Worm (Caenorhabditis elegans) whole organism, L4 larva: Measurements from ENCODE around the gene Y44A6D.7.

Source experiments
- D1046.2 ChIP-seq: fragments of 200-800 bp; sonication (Bioruptor generic); IDR thresholded peaks from 2 replicates; pipeline ENCODE4 v1.3.6; 2022; ENCODE audit warnings: missing genetic modification characterization, missing compliant biosample characterization
- F10B5.3 ChIP-seq: sonication (generic microtip); optimal IDR thresholded peaks from 2 replicates; lab custom pipeline; 2016; ENCODE audit warnings: mild to moderate bottlenecking, missing genetic modification characterization, missing compliant biosample characterization
- F26F4.8 ChIP-seq: fragments of 200-800 bp; sonication (Bioruptor generic); conservative IDR thresholded peaks from 2 replicates; pipeline ENCODE4 v1.3.6; 2022; ENCODE audit warnings: missing genetic modification characterization, missing compliant biosample characterization
- F37D6.2 ChIP-seq: sonication (generic microtip); optimal IDR thresholded peaks from 2 replicates; lab custom pipeline; 2016; ENCODE audit warnings: mild to moderate bottlenecking, missing genetic modification characterization, missing compliant biosample characterization
- F49E8.2 ChIP-seq: sonication (generic microtip); optimal IDR thresholded peaks from 2 replicates; lab custom pipeline; 2016; ENCODE audit warnings: missing compliant biosample characterization, mild to moderate bottlenecking, missing genetic modification characterization, borderline replicate concordance
- R02D3.7 ChIP-seq: fragments of 150-350 bp; sonication (generic microtip); optimal IDR thresholded peaks from 3 replicates; lab custom pipeline; 2014; ENCODE audit warnings: missing biosample characterization, missing genetic modification characterization
- T20F7.1 ChIP-seq: fragments of 200-800 bp; sonication (Bioruptor generic); optimal IDR thresholded peaks from 2 replicates; lab custom pipeline; 2018; ENCODE audit warnings: mild to moderate bottlenecking, missing genetic modification characterization, missing compliant biosample characterization
- T26A8.4 ChIP-seq: fragments of 200-800 bp; sonication (Bioruptor generic); IDR thresholded peaks from 2 replicates; pipeline ENCODE4 v1.3.6; 2022; ENCODE audit warnings: missing genetic modification characterization, missing compliant biosample characterization
- Y105C5A.15 ChIP-seq: fragments of 200-800 bp; sonication (Bioruptor generic); IDR thresholded peaks from 2 replicates; pipeline ENCODE4 v1.3.6; 2022; ENCODE audit warnings: missing genetic modification characterization, missing compliant biosample characterization
- Y48G9A.11 ChIP-seq: fragments of 200-800 bp; sonication (Bioruptor generic); IDR thresholded peaks from 2 replicates; pipeline ENCODE4 v1.3.6; 2022; ENCODE audit warnings: missing genetic modification reagents, missing genetic modification characterization, missing compliant biosample characterization
- ZK337.2 ChIP-seq: fragments of 200-800 bp; sonication (Bioruptor generic); IDR thresholded peaks from 2 replicates; pipeline ENCODE4 v1.3.6; 2022; ENCODE audit warnings: missing genetic modification reagents, missing genetic modification characterization, missing compliant biosample characterization
- aha-1 ChIP-seq: fragments of 150-350 bp; peaks from one replicate; lab custom pipeline; 2014; ENCODE audit warnings: missing biosample characterization, missing genetic modification characterization
- aly-2 ChIP-seq: sonication (generic microtip); optimal IDR thresholded peaks from 2 replicates; lab custom pipeline; 2018; ENCODE audit warnings: missing biosample characterization, missing genetic modification characterization
- ama-1 ChIP-seq: fragments of 150-350 bp; optimal IDR thresholded peaks from 2 replicates; lab custom pipeline; 2014; ENCODE audit warnings: inconsistent platforms, mixed read lengths
- arid-1 ChIP-seq: fragments of 200-800 bp; sonication (Bioruptor generic); conservative IDR thresholded peaks from 2 replicates; pipeline ENCODE4 v1.3.6; 2022; ENCODE audit warnings: missing genetic modification reagents, missing genetic modification characterization, missing compliant biosample characterization
- attf-4 ChIP-seq: sonication (generic microtip); optimal IDR thresholded peaks from 3 replicates; lab custom pipeline; 2017; ENCODE audit warnings: missing biosample characterization, missing genetic modification characterization
- daf-16 ChIP-seq, 3 experiments: sonication (generic microtip); optimal IDR thresholded peaks; 2 replicates each; lab custom pipeline; 2016 to 2017; ENCODE audit warnings: missing genetic modification characterization in 3 of 3, missing genetic modification reagents in 3 of 3, mild to moderate bottlenecking in 2 of 3, missing compliant biosample characterization in 2 of 3, missing biosample characterization in 1 of 3, moderate library complexity in 1 of 3
- daf-19 ChIP-seq: fragments of 200-800 bp; sonication (Bioruptor generic); conservative IDR thresholded peaks from 2 replicates; pipeline ENCODE4 v1.3.6; 2022; ENCODE audit warnings: missing genetic modification characterization, missing compliant biosample characterization
- dmd-6 ChIP-seq: fragments of 200-800 bp; sonication (Bioruptor generic); IDR thresholded peaks from 2 replicates; pipeline ENCODE4 v1.3.6; 2022; ENCODE audit warnings: missing genetic modification reagents, missing genetic modification characterization, missing compliant biosample characterization
- dmd-8 ChIP-seq: fragments of 200-800 bp; sonication (Bioruptor generic); IDR thresholded peaks from 2 replicates; pipeline ENCODE4 v1.3.6; 2022; ENCODE audit warnings: missing genetic modification characterization, missing compliant biosample characterization
- dpl-1 ChIP-seq: fragments of 150-350 bp; optimal IDR thresholded peaks from 2 replicates; lab custom pipeline; 2014; ENCODE audit warnings: missing biosample characterization, missing genetic modification reagents, missing genetic modification characterization
- duxl-1 ChIP-seq: sonication (generic microtip); optimal IDR thresholded peaks from 2 replicates; lab custom pipeline; 2016; ENCODE audit warnings: mild to moderate bottlenecking, missing genetic modification characterization, moderate library complexity, missing compliant biosample characterization; ENCODE audit not compliant: poor library complexity
- dve-1 ChIP-seq: sonication (generic microtip); optimal IDR thresholded peaks from 2 replicates; lab custom pipeline; 2017; ENCODE audit warnings: antibody characterized with exemption, mild to moderate bottlenecking, missing genetic modification characterization, missing compliant biosample characterization; ENCODE audit not compliant: insufficient read depth
- egl-27 ChIP-seq: sonication (generic microtip); optimal IDR thresholded peaks from 3 replicates; lab custom pipeline; 2017; ENCODE audit warnings: missing biosample characterization, missing genetic modification reagents, missing genetic modification characterization
- fos-1 ChIP-seq: fragments of 150-350 bp; optimal IDR thresholded peaks from 2 replicates; lab custom pipeline; 2014; ENCODE audit warnings: missing biosample characterization, missing genetic modification characterization
- gei-8 ChIP-seq: fragments of 200-800 bp; sonication (Bioruptor generic); optimal IDR thresholded peaks from 2 replicates; lab custom pipeline; 2018; ENCODE audit warnings: mild to moderate bottlenecking, missing genetic modification characterization, missing compliant biosample characterization
- hlh-11 ChIP-seq: fragments of 200-800 bp; sonication (Bioruptor generic); optimal IDR thresholded peaks from 2 replicates; lab custom pipeline; 2018; ENCODE audit warnings: mild to moderate bottlenecking, missing genetic modification characterization, missing compliant biosample characterization
- hlh-30 ChIP-seq: sonication (generic microtip); optimal IDR thresholded peaks from 2 replicates; lab custom pipeline; 2017; ENCODE audit warnings: antibody characterized with exemption, mild to moderate bottlenecking, missing genetic modification characterization, missing compliant biosample characterization; ENCODE audit not compliant: insufficient read depth
- lin-13 ChIP-seq: fragments of 150-350 bp; optimal IDR thresholded peaks from 2 replicates; lab custom pipeline; 2014; ENCODE audit warnings: missing biosample characterization, missing genetic modification reagents, missing genetic modification characterization
- lin-15B ChIP-seq: fragments of 150-350 bp; sonication (generic microtip); optimal IDR thresholded peaks from 3 replicates; lab custom pipeline; 2014; ENCODE audit warnings: missing biosample characterization, missing genetic modification characterization
- lin-29 ChIP-seq: fragments of 200-800 bp; sonication (Bioruptor generic); IDR thresholded peaks from 2 replicates; pipeline ENCODE4 v1.3.6; 2022; ENCODE audit warnings: missing genetic modification reagents, missing genetic modification characterization, missing compliant biosample characterization
- lin-38 ChIP-seq: fragments of 200-800 bp; sonication (Bioruptor generic); IDR thresholded peaks from 2 replicates; pipeline ENCODE4 v1.3.6; 2022; ENCODE audit warnings: missing genetic modification reagents, missing genetic modification characterization, missing compliant biosample characterization
- mdt-29 ChIP-seq: fragments of 200-800 bp; sonication (Bioruptor generic); IDR thresholded peaks from 2 replicates; pipeline ENCODE4 v1.3.6; 2022; ENCODE audit warnings: missing genetic modification reagents, missing genetic modification characterization, missing compliant biosample characterization
- mes-2 ChIP-seq: sonication (generic microtip); optimal IDR thresholded peaks from 2 replicates; lab custom pipeline; 2016; ENCODE audit warnings: missing genotype, mild to moderate bottlenecking, missing genetic modification characterization, missing compliant biosample characterization; ENCODE audit not compliant: poor library complexity, severe bottlenecking
- nhr-10 ChIP-seq: fragments of 150-350 bp; optimal IDR thresholded peaks from 2 replicates; lab custom pipeline; 2014; ENCODE audit warnings: missing biosample characterization, missing genetic modification characterization
- nhr-11 ChIP-seq: fragments of 150-350 bp; optimal IDR thresholded peaks from 2 replicates; lab custom pipeline; 2014; ENCODE audit warnings: missing biosample characterization, missing genetic modification characterization
- nhr-111 ChIP-seq: fragments of 200-800 bp; sonication (Bioruptor generic); optimal IDR thresholded peaks from 2 replicates; lab custom pipeline; 2018; ENCODE audit warnings: mild to moderate bottlenecking, missing genetic modification characterization, missing compliant biosample characterization
- nhr-28 ChIP-seq: fragments of 150-350 bp; optimal IDR thresholded peaks from 2 replicates; lab custom pipeline; 2014; ENCODE audit warnings: missing biosample characterization, missing genetic modification characterization
- nhr-41 ChIP-seq: fragments of 200-800 bp; sonication (Bioruptor generic); IDR thresholded peaks from 2 replicates; pipeline ENCODE4 v1.3.6; 2022; ENCODE audit warnings: missing genetic modification reagents, missing genetic modification characterization, missing compliant biosample characterization
- nhr-6 ChIP-seq: fragments of 150-350 bp; optimal IDR thresholded peaks from 2 replicates; lab custom pipeline; 2014; ENCODE audit warnings: missing biosample characterization, missing genetic modification characterization
- nhr-76 ChIP-seq: fragments of 150-350 bp; optimal IDR thresholded peaks from 2 replicates; lab custom pipeline; 2014; ENCODE audit warnings: missing biosample characterization, missing genetic modification characterization
- nhr-77 ChIP-seq: fragments of 150-350 bp; optimal IDR thresholded peaks from 2 replicates; lab custom pipeline; 2014; ENCODE audit warnings: missing biosample characterization, missing genetic modification characterization
- php-3 ChIP-seq: fragments of 200-800 bp; sonication (Bioruptor generic); IDR thresholded peaks from 2 replicates; pipeline ENCODE4 v1.3.6; 2022; ENCODE audit warnings: missing genetic modification reagents, missing genetic modification characterization, missing compliant biosample characterization
- rbr-2 ChIP-seq: sonication (generic microtip); optimal IDR thresholded peaks from 2 replicates; lab custom pipeline; 2016; ENCODE audit warnings: missing genotype, missing genetic modification characterization, missing compliant biosample characterization
- snpc-1.2 ChIP-seq: fragments of 200-800 bp; sonication (Bioruptor generic); IDR thresholded peaks from 2 replicates; pipeline ENCODE4 v1.3.6; 2022; ENCODE audit warnings: missing genetic modification reagents, missing genetic modification characterization, missing compliant biosample characterization
- snpc-4 ChIP-seq: fragments of 150-350 bp; optimal IDR thresholded peaks from 2 replicates; lab custom pipeline; 2014; ENCODE audit warnings: missing biosample characterization, missing genetic modification characterization
- spr-3 ChIP-seq: fragments of 200-800 bp; sonication (Bioruptor generic); optimal IDR thresholded peaks from 2 replicates; lab custom pipeline; 2018; ENCODE audit warnings: mild to moderate bottlenecking, missing genetic modification characterization, missing compliant biosample characterization
- tra-1 ChIP-seq: fragments of 200-800 bp; sonication (Bioruptor generic); IDR thresholded peaks from 2 replicates; pipeline ENCODE4 v1.3.6; 2022; ENCODE audit warnings: missing genetic modification reagents, missing genetic modification characterization, missing compliant biosample characterization
- unc-39 ChIP-seq: sonication (generic microtip); optimal IDR thresholded peaks from 2 replicates; lab custom pipeline; 2017; ENCODE audit warnings: missing biosample characterization, missing genetic modification characterization
- zfp-2 ChIP-seq: sonication (generic microtip); optimal IDR thresholded peaks from 2 replicates; lab custom pipeline; 2016; ENCODE audit warnings: mild to moderate bottlenecking, missing genetic modification characterization, missing compliant biosample characterization
- zfp-3 ChIP-seq: fragments of 200-800 bp; sonication (Bioruptor generic); conservative IDR thresholded peaks from 2 replicates; pipeline ENCODE4 v1.3.6; 2022; ENCODE audit warnings: missing genetic modification reagents, missing genetic modification characterization, missing compliant biosample characterization
- zip-11 ChIP-seq: fragments of 200-800 bp; sonication (Bioruptor generic); IDR thresholded peaks from 2 replicates; pipeline ENCODE4 v1.3.6; 2022; ENCODE audit warnings: missing genetic modification characterization, missing compliant biosample characterization
- ztf-7 ChIP-seq: fragments of 150-350 bp; optimal IDR thresholded peaks from 2 replicates; lab custom pipeline; 2014; ENCODE audit warnings: missing biosample characterization, missing genetic modification characterization

Y44A6D.7 gene

ce11 chrV:20828820-20829219 lies 14.3 kb downstream of the Y44A6D.7 start, which contains the start of gene sbt-1:
sbt-1 (minus strand) TSS chrV:20828881.
- TF ChIP-seq unc-39 (tag; lab: Kevin White, UChicago) (no peak), php-3 (GFP tag; lab: Robert Waterston, UW) (no peak), egl-27 (tag; lab: Kevin White, UChicago) (no peak), nhr-6 (tag; lab: Kevin White, UChicago) (no peak), D1046.2 (no peak), dmd-6 (GFP tag; lab: Robert Waterston, UW) (no peak), daf-19 (GFP tag; lab: Robert Waterston, UW) (no peak), zip-11 (GFP tag; lab: Robert Waterston, UW) (no peak), lin-13 (GFP tag; lab: Kevin White, UChicago) (no peak), F37D6.2 (tag; lab: Kevin White, UChicago) (peak; percentile 49), dve-1 (no peak), lin-15B (tag; lab: Kevin White, UChicago) (no peak), gei-8 (GFP tag; lab: Kevin White, UChicago) (no peak), mes-2 (peak; percentile 39), snpc-1.2 (GFP tag; lab: Robert Waterston, UW) (no peak), T20F7.1 (GFP tag; lab: Kevin White, UChicago) (no peak), mdt-29 (no peak), aly-2 (tag; lab: Kevin White, UChicago) (no peak), ztf-7 (tag; lab: Kevin White, UChicago) (no peak), spr-3 (no peak), nhr-10 (no peak), lin-38 (GFP tag; lab: Robert Waterston, UW) (no peak), ama-1 (no peak), zfp-2 (tag; lab: Kevin White, UChicago) (no peak), attf-4 (tag; lab: Kevin White, UChicago) (no peak), nhr-11 (tag; lab: Kevin White, UChicago) (peak; percentile 45), nhr-28 (no peak), dpl-1 (GFP tag; lab: Kevin White, UChicago) (no peak), arid-1 (no peak), R02D3.7 (tag; lab: Kevin White, UChicago) (no peak), nhr-111 (no peak), F10B5.3 (no peak), rbr-2 (peak; percentile 63), duxl-1 (no peak), hlh-11 (peak; percentile 14), ZK337.2 (no peak), dmd-8 (GFP tag; lab: Robert Waterston, UW) (no peak), snpc-4 (tag; lab: Kevin White, UChicago) (no peak), F26F4.8 (no peak), fos-1 (tag; lab: Kevin White, UChicago) (no peak), tra-1 (0 out of 2 replicates have a peak, but pooled peaks have one; percentile 24), zfp-3 (GFP tag; lab: Robert Waterston, UW) (no peak), Y105C5A.15 (GFP tag; lab: Robert Waterston, UW) (no peak), T26A8.4 (no peak), aha-1 (tag; lab: Kevin White, UChicago) (peak; percentile 96), nhr-41 (GFP tag; lab: Robert Waterston, UW) (no peak), lin-29 (GFP tag; lab: Robert Waterston, UW) (no peak), nhr-76 (no peak), nhr-77 (tag; lab: Kevin White, UChicago) (no peak), hlh-30 (tag; lab: Kevin White, UChicago) (peak; percentile 83), Y48G9A.11 (GFP tag; lab: Robert Waterston, UW) (no peak), daf-16 (GFP tag; optimal IDR thresholded peaks at IDR 0.05; lab: Kevin White, UChicago) (no peak), daf-16 (tag; optimal IDR thresholded peaks at IDR 0.05; lab: Kevin White, UChicago) (no peak), F49E8.2 (tag; lab: Kevin White, UChicago) (no peak)
